Worm (Caenorhabditis elegans) whole organism, L2 larva: Measurements from ENCODE around the gene syg-1.

ENCODE experiments used
- Y55F3AM.14 ChIP-seq: fragments of 200-800 bp; sonication (Bioruptor generic); optimal IDR thresholded peaks from 2 replicates; lab custom pipeline; 2018; ENCODE audit warnings: mild to moderate bottlenecking, missing genetic modification characterization, missing compliant biosample characterization
- aly-2 ChIP-seq: fragments of 150-350 bp; optimal IDR thresholded peaks from 2 replicates; lab custom pipeline; 2014; ENCODE audit warnings: missing biosample characterization, missing genetic modification characterization
- blmp-1 ChIP-seq: sonication (generic microtip); optimal IDR thresholded peaks from 2 replicates; lab custom pipeline; 2017; ENCODE audit warnings: missing genetic modification characterization, mild to moderate bottlenecking, missing compliant biosample characterization, antibody characterized with exemption, moderate library complexity; ENCODE audit not compliant: insufficient read depth
- ceh-82 ChIP-seq: fragments of 150-350 bp; optimal IDR thresholded peaks from 2 replicates; lab custom pipeline; 2014; ENCODE audit warnings: missing biosample characterization, missing genetic modification characterization
- elt-3 ChIP-seq: sonication (generic microtip); optimal IDR thresholded peaks from 2 replicates; lab custom pipeline; 2017; ENCODE audit warnings: missing biosample characterization, missing genetic modification characterization
- fos-1 ChIP-seq: fragments of 150-350 bp; optimal IDR thresholded peaks from 2 replicates; lab custom pipeline; 2014; ENCODE audit warnings: missing biosample characterization, missing genetic modification characterization
- nhr-10 ChIP-seq: sonication (generic microtip); optimal IDR thresholded peaks from 2 replicates; lab custom pipeline; 2017; ENCODE audit warnings: missing biosample characterization, missing genetic modification characterization
- nhr-11 ChIP-seq: fragments of 150-350 bp; optimal IDR thresholded peaks from 2 replicates; lab custom pipeline; 2014; ENCODE audit warnings: missing biosample characterization, missing genetic modification characterization
- nhr-129 ChIP-seq: fragments of 150-350 bp; optimal IDR thresholded peaks from 2 replicates; lab custom pipeline; 2014; ENCODE audit warnings: missing biosample characterization, missing genetic modification characterization
- nhr-23 ChIP-seq: fragments of 150-350 bp; optimal IDR thresholded peaks from 2 replicates; lab custom pipeline; 2014; ENCODE audit warnings: missing biosample characterization, missing genetic modification reagents, missing genetic modification characterization
- peb-1 ChIP-seq: fragments of 150-350 bp; optimal IDR thresholded peaks from 2 replicates; lab custom pipeline; 2014; ENCODE audit warnings: missing biosample characterization, missing genetic modification characterization
- skn-1 ChIP-seq: sonication (generic microtip); optimal IDR thresholded peaks from 2 replicates; lab custom pipeline; 2017; ENCODE audit warnings: missing biosample characterization, missing genetic modification characterization
- unc-62 ChIP-seq: fragments of 150-350 bp; optimal IDR thresholded peaks from 2 replicates; lab custom pipeline; 2014; ENCODE audit warnings: missing biosample characterization, missing genetic modification reagents, missing genetic modification characterization
- ztf-11 ChIP-seq: sonication (generic microtip); optimal IDR thresholded peaks from 2 replicates; lab custom pipeline; 2017; ENCODE audit warnings: missing biosample characterization, missing genetic modification characterization

syg-1 gene

ce11 chrX:2459793-2460192, 55.3 kb downstream of the syg-1 start, which contains the start of gene fox-1:
fox-1 (minus strand) TSS chrX:2459893.
- no peak for TF ChIP-seq nhr-23 (tag; lab: Kevin White, UChicago)
- no peak for TF ChIP-seq peb-1 (tag; lab: Kevin White, UChicago)
- no peak for TF ChIP-seq ztf-11 (tag; lab: Kevin White, UChicago)
- no peak for TF ChIP-seq blmp-1 (tag; lab: Kevin White, UChicago)
- TF ChIP-seq Y55F3AM.14 (GFP tag; lab: Kevin White, UChicago) = no peak
- TF ChIP-seq skn-1 (tag; lab: Kevin White, UChicago) = no peak
- TF ChIP-seq ceh-82 (tag; lab: Kevin White, UChicago) = no peak
- TF ChIP-seq aly-2 = no peak
- no peak for TF ChIP-seq nhr-11 (tag; lab: Kevin White, UChicago)
- TF ChIP-seq nhr-10 (tag; lab: Kevin White, UChicago) = no peak
- no peak for TF ChIP-seq unc-62 (GFP tag; lab: Kevin White, UChicago)
- no peak for TF ChIP-seq nhr-129
- TF ChIP-seq elt-3 (tag; lab: Kevin White, UChicago) = no peak
- no peak for TF ChIP-seq fos-1 (tag; lab: Kevin White, UChicago)
- TF ChIP-seq, all 48 proteins: peak for 0
